Fruit fly (Drosophila melanogaster) whole organism, embryonic: ENCODE measurements around the gene CG18135.

Source experiments
- Ada2b ChIP-seq: fragments of 200-800 bp; sonication (Bioruptor generic); IDR thresholded peaks from 2 replicates; pipeline ENCODE4 v1.3.6; 2022; ENCODE audit warnings: missing biosample characterization, missing genetic modification characterization
- Adf1 ChIP-seq: fragments of 200-800 bp; sonication (Bioruptor generic); IDR thresholded peaks from 2 replicates; pipeline ENCODE4 v1.3.6; 2022; ENCODE audit warnings: missing biosample characterization, missing genetic modification characterization
- CG10462 ChIP-seq: fragments of 200-800 bp; sonication (Bioruptor generic); optimal IDR thresholded peaks from 2 replicates; lab custom pipeline; 2016; ENCODE audit warnings: missing biosample characterization, missing genetic modification characterization
- CG11398 ChIP-seq: fragments of 200-800 bp; sonication (Bioruptor generic); optimal IDR thresholded peaks from 2 replicates; lab custom pipeline; 2016; ENCODE audit warnings: missing biosample characterization, missing genetic modification characterization
- CG14441 ChIP-seq: fragments of 200-800 bp; sonication (Bioruptor generic); IDR thresholded peaks from 2 replicates; pipeline ENCODE4 v1.3.6; 2022; ENCODE audit warnings: missing biosample characterization, missing genetic modification characterization
- CG14667 ChIP-seq: fragments of 200-800 bp; sonication (Bioruptor generic); IDR thresholded peaks from 2 replicates; pipeline ENCODE4 v1.3.6; 2022; ENCODE audit warnings: missing biosample characterization, missing genetic modification characterization
- CG16813 ChIP-seq: fragments of 200-800 bp; sonication (Bioruptor generic); IDR thresholded peaks from 3 replicates; pipeline ENCODE4 v1.3.6; 2022; ENCODE audit warnings: missing biosample characterization, missing genetic modification characterization; ENCODE audit not compliant: partially characterized antibody
- CG16815 ChIP-seq: fragments of 200-800 bp; sonication (Bioruptor generic); optimal IDR thresholded peaks from 3 replicates; lab custom pipeline; 2017; ENCODE audit warnings: missing biosample characterization, mild to moderate bottlenecking, missing genetic modification characterization
- CG17612 ChIP-seq: fragments of 200-800 bp; sonication (Bioruptor generic); IDR thresholded peaks from 2 replicates; pipeline ENCODE4 v1.3.6; 2022; ENCODE audit warnings: missing biosample characterization, missing genetic modification characterization
- CG17829 ChIP-seq: fragments of 200-800 bp; optimal IDR thresholded peaks from 2 replicates; lab custom pipeline; 2019; ENCODE audit warnings: missing biosample characterization, mild to moderate bottlenecking, missing genetic modification characterization, moderate library complexity
- CG1832 ChIP-seq: fragments of 200-800 bp; sonication (Bioruptor generic); optimal IDR thresholded peaks from 2 replicates; lab custom pipeline; 2017; ENCODE audit warnings: missing biosample characterization, mild to moderate bottlenecking, missing genetic modification characterization, inconsistent platforms
- CG2120 ChIP-seq: fragments of 200-800 bp; sonication (Bioruptor generic); optimal IDR thresholded peaks from 3 replicates; lab custom pipeline; 2016; ENCODE audit warnings: missing biosample characterization, missing genetic modification characterization
- CG2199 ChIP-seq: fragments of 200-800 bp; sonication (Bioruptor generic); IDR thresholded peaks from 3 replicates; pipeline ENCODE4 v1.3.6; 2022; ENCODE audit warnings: missing biosample characterization, missing genetic modification characterization
- CG31365 ChIP-seq: fragments of 200-800 bp; sonication (Bioruptor generic); optimal IDR thresholded peaks from 2 replicates; lab custom pipeline; 2018; ENCODE audit warnings: missing biosample characterization, mild to moderate bottlenecking, missing genetic modification characterization
- CG32772 ChIP-seq: fragments of 200-800 bp; sonication (Bioruptor generic); IDR thresholded peaks from 2 replicates; pipeline ENCODE4 v1.3.6; 2022; ENCODE audit warnings: missing biosample characterization, missing genetic modification characterization
- CG3726 ChIP-seq: fragments of 200-800 bp; sonication (Bioruptor generic); IDR thresholded peaks from 3 replicates; pipeline ENCODE4, ENCODE4 v1.3.6; 2022; ENCODE audit warnings: missing biosample characterization, missing genetic modification characterization
- CG7786 ChIP-seq: fragments of 200-800 bp; sonication (Bioruptor generic); optimal IDR thresholded peaks from 2 replicates; lab custom pipeline; 2016; ENCODE audit warnings: missing biosample characterization, missing genetic modification characterization
- CG9797 ChIP-seq: fragments of 200-800 bp; sonication (Bioruptor generic); optimal IDR thresholded peaks from 3 replicates; lab custom pipeline; 2018; ENCODE audit warnings: missing biosample characterization, mild to moderate bottlenecking, missing genetic modification characterization
- CG9817 ChIP-seq: fragments of 200-800 bp; sonication (Bioruptor generic); optimal IDR thresholded peaks from 2 replicates; lab custom pipeline; 2018; ENCODE audit warnings: missing biosample characterization, mild to moderate bottlenecking, missing genetic modification characterization, moderate library complexity
- Dad ChIP-seq: fragments of 200-800 bp; sonication (Bioruptor generic); optimal IDR thresholded peaks from 3 replicates; lab custom pipeline; 2016; ENCODE audit warnings: missing biosample characterization, missing genetic modification characterization
- Doc2 ChIP-seq: fragments of 200-800 bp; sonication (Bioruptor generic); IDR thresholded peaks from 2 replicates; pipeline ENCODE4 v1.3.6; 2022; ENCODE audit warnings: missing biosample characterization, missing genetic modification characterization
- Dp ChIP-seq: fragments of 200-800 bp; sonication (Bioruptor generic); optimal IDR thresholded peaks from 2 replicates; lab custom pipeline; 2018; ENCODE audit warnings: missing biosample characterization, mild to moderate bottlenecking, missing genetic modification characterization, moderate library complexity
- Drgx ChIP-seq: fragments of 200-800 bp; sonication (Bioruptor generic); IDR thresholded peaks from 2 replicates; pipeline ENCODE4 v1.3.6; 2022; ENCODE audit warnings: missing biosample characterization, missing genetic modification characterization
- Ets97D ChIP-seq: fragments of 200-800 bp; sonication (Bioruptor generic); optimal IDR thresholded peaks from 3 replicates; lab custom pipeline; 2016; ENCODE audit warnings: missing biosample characterization, missing genetic modification characterization
- Fer1 ChIP-seq: fragments of 200-800 bp; sonication (Bioruptor generic); optimal IDR thresholded peaks from 2 replicates; lab custom pipeline; 2017; ENCODE audit warnings: missing biosample characterization, mild to moderate bottlenecking, missing genetic modification characterization
- Fer2 ChIP-seq: fragments of 200-800 bp; sonication (Bioruptor generic); optimal IDR thresholded peaks from 2 replicates; lab custom pipeline; 2018; ENCODE audit warnings: missing biosample characterization, mild to moderate bottlenecking, missing genetic modification characterization, moderate library complexity
- HLH4C ChIP-seq: fragments of 200-800 bp; sonication (Bioruptor generic); IDR thresholded peaks from 3 replicates; pipeline ENCODE4 v1.3.6; 2022; ENCODE audit warnings: missing biosample characterization, missing genetic modification characterization; ENCODE audit not compliant: partially characterized antibody
- HmgZ ChIP-seq: fragments of 200-800 bp; sonication (Bioruptor generic); optimal IDR thresholded peaks from 2 replicates; lab custom pipeline; 2018; ENCODE audit warnings: missing biosample characterization, mild to moderate bottlenecking, missing genetic modification characterization
- Hr3 ChIP-seq: fragments of 200-800 bp; sonication (Bioruptor generic); optimal IDR thresholded peaks from 3 replicates; lab custom pipeline; 2016; ENCODE audit warnings: missing biosample characterization, missing genetic modification characterization
- Kr ChIP-seq: fragments of 200-800 bp; sonication (Bioruptor generic); optimal IDR thresholded peaks from 2 replicates; lab custom pipeline; 2017; ENCODE audit warnings: missing biosample characterization, mild to moderate bottlenecking, missing genetic modification characterization
- PHDP ChIP-seq: fragments of 200-800 bp; sonication (Bioruptor generic); optimal IDR thresholded peaks from 3 replicates; lab custom pipeline; 2018; ENCODE audit warnings: missing biosample characterization, mild to moderate bottlenecking, missing genetic modification characterization, moderate library complexity
- Rx ChIP-seq: fragments of 200-800 bp; sonication (Bioruptor generic); IDR thresholded peaks from 2 replicates; pipeline ENCODE4 v1.3.6; 2022; ENCODE audit warnings: missing biosample characterization, missing genetic modification characterization
- Six4 ChIP-seq: fragments of 200-800 bp; sonication (Bioruptor generic); optimal IDR thresholded peaks from 2 replicates; lab custom pipeline; 2016; ENCODE audit warnings: missing biosample characterization, missing genetic modification characterization
- Taf1 ChIP-seq: fragments of 200-800 bp; sonication (Bioruptor generic); IDR thresholded peaks from 2 replicates; pipeline ENCODE4 v1.3.6; 2022; ENCODE audit warnings: missing biosample characterization, missing genetic modification characterization
- al ChIP-seq: fragments of 200-800 bp; sonication (Bioruptor generic); IDR thresholded peaks from 2 replicates; pipeline ENCODE4 v1.3.6; 2022; ENCODE audit warnings: missing biosample characterization, missing genetic modification characterization
- aop ChIP-seq: fragments of 200-800 bp; sonication (Bioruptor generic); IDR thresholded peaks from 2 replicates; pipeline ENCODE4 v1.3.6; 2022; ENCODE audit warnings: missing biosample characterization, missing genetic modification characterization
- ara ChIP-seq: fragments of 200-800 bp; sonication (Bioruptor generic); IDR thresholded peaks from 2 replicates; pipeline ENCODE4 v1.3.6; 2022; ENCODE audit warnings: missing biosample characterization, missing genetic modification characterization
- az2 ChIP-seq: fragments of 200-800 bp; sonication (Bioruptor generic); optimal IDR thresholded peaks from 3 replicates; lab custom pipeline; 2016; ENCODE audit warnings: missing biosample characterization, missing genetic modification characterization
- bab2 ChIP-seq: fragments of 200-800 bp; sonication (Bioruptor generic); optimal IDR thresholded peaks from 2 replicates; lab custom pipeline; 2016; ENCODE audit warnings: missing biosample characterization, missing genetic modification characterization
- dan ChIP-seq: fragments of 200-800 bp; sonication (Bioruptor generic); IDR thresholded peaks from 2 replicates; pipeline ENCODE4 v1.3.6; 2022; ENCODE audit warnings: missing biosample characterization, missing genetic modification characterization
- ems ChIP-seq: fragments of 200-800 bp; sonication (Bioruptor generic); optimal IDR thresholded peaks from 3 replicates; lab custom pipeline; 2016; ENCODE audit warnings: missing biosample characterization, missing genetic modification characterization
- fu2 ChIP-seq: fragments of 200-800 bp; sonication (Bioruptor generic); optimal IDR thresholded peaks from 2 replicates; lab custom pipeline; 2016; ENCODE audit warnings: missing biosample characterization, missing genetic modification characterization
- otp ChIP-seq: fragments of 200-800 bp; sonication (Bioruptor generic); IDR thresholded peaks from 3 replicates; pipeline ENCODE4, ENCODE4 v1.3.6; 2022; ENCODE audit warnings: missing biosample characterization, missing genetic modification characterization
- pfk ChIP-seq: fragments of 200-800 bp; sonication (Bioruptor generic); optimal IDR thresholded peaks from 2 replicates; lab custom pipeline; 2018; ENCODE audit warnings: missing biosample characterization, mild to moderate bottlenecking, missing genetic modification characterization, moderate library complexity
- schlank ChIP-seq: fragments of 200-800 bp; sonication (Bioruptor generic); optimal IDR thresholded peaks from 2 replicates; lab custom pipeline; 2018; ENCODE audit warnings: missing biosample characterization, mild to moderate bottlenecking, missing genetic modification characterization
- sens ChIP-seq: fragments of 200-800 bp; sonication (Bioruptor generic); peaks from one replicate; lab custom pipeline; 2016; ENCODE audit warnings: missing biosample characterization, missing genetic modification characterization
- sisA ChIP-seq: fragments of 200-800 bp; sonication (Bioruptor generic); IDR thresholded peaks from 2 replicates; pipeline ENCODE4 v1.3.6; 2022; ENCODE audit warnings: missing biosample characterization, missing genetic modification characterization
- sob ChIP-seq: fragments of 200-800 bp; sonication (Bioruptor generic); IDR thresholded peaks from 2 replicates; pipeline ENCODE4 v1.3.6; 2022; ENCODE audit warnings: missing biosample characterization, missing genetic modification characterization
- sqz ChIP-seq: fragments of 200-800 bp; sonication (Bioruptor generic); optimal IDR thresholded peaks from 3 replicates; lab custom pipeline; 2018; ENCODE audit warnings: missing biosample characterization, mild to moderate bottlenecking, missing genetic modification characterization
- tna ChIP-seq: fragments of 200-800 bp; sonication (Bioruptor generic); IDR thresholded peaks from 2 replicates; pipeline ENCODE4 v1.3.6; 2022; ENCODE audit warnings: missing biosample characterization, missing genetic modification characterization; ENCODE audit not compliant: partially characterized antibody
- trem ChIP-seq: fragments of 200-800 bp; optimal IDR thresholded peaks from 3 replicates; lab custom pipeline; 2019; ENCODE audit warnings: missing biosample characterization, mild to moderate bottlenecking, missing genetic modification characterization, moderate library complexity
- unpg ChIP-seq: fragments of 200-800 bp; sonication (Bioruptor generic); optimal IDR thresholded peaks from 3 replicates; lab custom pipeline; 2018; ENCODE audit warnings: missing biosample characterization, mild to moderate bottlenecking, missing genetic modification characterization, moderate library complexity
- vfl ChIP-seq: fragments of 200-800 bp; sonication (Bioruptor generic); optimal IDR thresholded peaks from 2 replicates; lab custom pipeline; 2016; ENCODE audit warnings: missing biosample characterization, missing genetic modification characterization

Gene CG18135

dm6 chr3L:19040155-19040644 lies 42.1 kb upstream of the CG18135 start (continued):
- peak; percentile 53; the same call in 1 of the 2 replicates for TF ChIP-seq sob (GFP tag; lab: Robert Waterston, UW)
- no peak for TF ChIP-seq aop (GFP tag; lab: Robert Waterston, UW)
- TF ChIP-seq CG1832 (GFP tag; lab: Kevin White, UChicago) = no peak
- TF ChIP-seq CG16813 (GFP tag; lab: Robert Waterston, UW) = no peak
- no peak for TF ChIP-seq CG9797 (GFP tag; lab: Kevin White, UChicago)
- TF ChIP-seq CG32772 (GFP tag; lab: Robert Waterston, UW) = no peak
- TF ChIP-seq al (GFP tag; lab: Robert Waterston, UW) = no peak
- TF ChIP-seq ara (GFP tag; lab: Robert Waterston, UW) = no peak
- no peak for TF ChIP-seq CG9817
- TF ChIP-seq CG7786 (GFP tag; lab: Kevin White, UChicago) = no peak
- no peak for TF ChIP-seq fu2 (GFP tag; lab: Kevin White, UChicago)
- no peak for TF ChIP-seq Rx (GFP tag; lab: Robert Waterston, UW)
- no peak for TF ChIP-seq CG14667
- no peak for TF ChIP-seq bab2 (GFP tag; lab: Kevin White, UChicago)
- no peak for TF ChIP-seq pfk (GFP tag; lab: Kevin White, UChicago)
- TF ChIP-seq sisA (GFP tag; lab: Robert Waterston, UW) = no peak
- TF ChIP-seq sqz (GFP tag; lab: Kevin White, UChicago) = no peak
- no peak for TF ChIP-seq CG17829 (tag; lab: Kevin White, UChicago)
- no peak for TF ChIP-seq Doc2 (GFP tag; lab: Robert Waterston, UW)
- TF ChIP-seq Adf1 (GFP tag; lab: Robert Waterston, UW) = peak; percentile 64
- TF ChIP-seq vfl (GFP tag; lab: Kevin White, UChicago) = no peak
- no peak for TF ChIP-seq otp (GFP tag; lab: Robert Waterston, UW)
- peak; percentile 33 for TF ChIP-seq unpg (GFP tag; lab: Kevin White, UChicago)
- TF ChIP-seq PHDP (tag; lab: Kevin White, UChicago) = peak; percentile 38
- TF ChIP-seq CG17612 (GFP tag; lab: Robert Waterston, UW) = no peak
- no peak for TF ChIP-seq Dp
- no peak for TF ChIP-seq Ets97D (GFP tag; lab: Kevin White, UChicago)
- no peak for TF ChIP-seq az2
- TF ChIP-seq HLH4C = no peak
- TF ChIP-seq trem (tag; lab: Kevin White, UChicago) = no peak
- TF ChIP-seq Ada2b = no peak
- no peak for TF ChIP-seq Fer1 (GFP tag; lab: Kevin White, UChicago)
- TF ChIP-seq Drgx = no peak
- TF ChIP-seq ems (GFP tag; lab: Kevin White, UChicago) = no peak
- peak; percentile 81 for TF ChIP-seq Kr (GFP tag; lab: Kevin White, UChicago)
- TF ChIP-seq sens = peak; percentile 74
- TF ChIP-seq schlank (tag; lab: Kevin White, UChicago) = no peak
- peak; percentile 96 for TF ChIP-seq CG2199 (GFP tag; lab: Robert Waterston, UW)
- TF ChIP-seq tna = no peak
- no peak for TF ChIP-seq CG10462
- peak; percentile 58; the same call in 1 of the 2 replicates for TF ChIP-seq CG14441
- TF ChIP-seq Taf1 (GFP tag; lab: Robert Waterston, UW) = no peak
- TF ChIP-seq Fer2 (tag; lab: Kevin White, UChicago) = no peak
- no peak for TF ChIP-seq CG11398 (GFP tag; lab: Kevin White, UChicago)
- no peak for TF ChIP-seq Six4 (GFP tag; lab: Kevin White, UChicago)
- TF ChIP-seq CG16815 (GFP tag; lab: Kevin White, UChicago) = no peak
- TF ChIP-seq CG2120 (GFP tag; lab: Kevin White, UChicago) = no peak
- no peak for TF ChIP-seq Hr3 (GFP tag; lab: Kevin White, UChicago)
- TF ChIP-seq dan = no peak
- no peak for TF ChIP-seq Dad (GFP tag; lab: Kevin White, UChicago)
- no peak for TF ChIP-seq CG31365 (tag; lab: Kevin White, UChicago)
- peak; percentile 78 for TF ChIP-seq HmgZ (tag; lab: Kevin White, UChicago)
- TF ChIP-seq CG3726 (GFP tag; lab: Robert Waterston, UW) = no peak
